Worm (Caenorhabditis elegans): ENCODE results near the gene W06E11.1.

Gene W06E11.1

DNA sequence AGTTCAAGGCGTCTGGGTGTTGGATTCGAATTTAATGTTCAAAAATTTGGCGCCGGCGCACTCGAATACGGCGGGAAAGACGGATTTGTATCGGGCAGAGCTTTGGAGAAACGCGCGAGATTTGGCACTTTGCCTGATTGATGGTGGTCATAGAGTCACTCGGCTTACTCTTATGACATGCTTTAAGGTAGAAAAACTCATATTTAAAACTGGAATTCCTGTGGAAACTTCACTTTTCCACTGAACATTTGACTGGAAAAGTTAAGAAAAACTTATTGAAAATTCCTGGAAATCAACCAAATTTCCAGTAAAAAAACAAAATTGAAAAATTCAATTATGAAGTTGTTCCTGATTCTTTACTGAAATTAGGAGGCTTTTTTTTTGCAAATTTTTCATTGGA, 2.8 kb downstream of the W06E11.1 start:
- TF ChIP-seq ekl-4 (GFP tag; IDR thresholded peaks at IDR 0.05) (no peak), sea-2 (GFP tag; IDR thresholded peaks at IDR 0.05) (no peak), ZK185.1 (tag; optimal IDR thresholded peaks at IDR 0.05; ENCODE audit: poor library complexity, severe bottlenecking) (no peak), ceh-79 (tag; optimal IDR thresholded peaks at IDR 0.05) (no peak), attf-5 (GFP tag; optimal IDR thresholded peaks at IDR 0.05) (no peak), B0336.3 (GFP tag; IDR thresholded peaks at IDR 0.05) (no peak), T07F8.4 (tag; optimal IDR thresholded peaks at IDR 0.05) (no peak), sptf-2 (GFP tag; optimal IDR thresholded peaks at IDR 0.05) (no peak), F57C9.4 (tag; optimal IDR thresholded peaks at IDR 0.05) (no peak), ama-1 (optimal IDR thresholded peaks at IDR 0.05) (no peak), ama-1 (GFP tag; optimal IDR thresholded peaks at IDR 0.05) (no peak), K11D2.4 (GFP tag; IDR thresholded peaks at IDR 0.05) (no peak), egl-44 (GFP tag; IDR thresholded peaks at IDR 0.05) (no peak), sdz-38 (tag; optimal IDR thresholded peaks at IDR 0.05) (no peak), egl-18 (GFP tag; IDR thresholded peaks at IDR 0.05) (no peak), Y53F4B.3 (GFP tag; IDR thresholded peaks at IDR 0.05) (no peak), lin-35 (GFP tag; optimal IDR thresholded peaks at IDR 0.05) (no peak), dox-1 (GFP tag; IDR thresholded peaks at IDR 0.05) (no peak)

DNA sequence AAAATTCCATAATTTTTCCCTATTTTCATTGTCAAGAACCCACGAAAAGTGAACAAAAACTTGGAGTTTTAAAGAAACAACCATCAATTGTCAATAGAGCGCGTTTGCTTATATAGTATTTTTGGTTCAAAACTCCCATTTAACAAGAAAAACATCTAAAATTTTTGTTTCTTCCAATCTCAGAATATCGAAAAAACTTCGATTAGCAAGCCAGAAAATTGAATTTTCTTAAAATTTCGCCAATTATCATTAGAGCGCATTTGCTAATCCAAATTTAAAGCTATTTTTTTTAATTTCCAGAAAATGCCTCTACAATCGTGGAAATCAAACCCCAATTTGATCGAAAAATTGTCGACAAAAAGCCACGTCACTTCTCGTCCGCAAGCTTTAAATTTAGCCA, 4.6 kb downstream of the W06E11.1 start, which contains the start of gene orai-1:
TSS of gene orai-1 (plus strand) at position 301 of the 400 bp plus-strand sequence.
- TF ChIP-seq lin-40 (tag; optimal IDR thresholded peaks at IDR 0.05): no peak
- TF ChIP-seq ceh-58 (GFP tag; IDR thresholded peaks at IDR 0.05): no peak
- TF ChIP-seq nfya-2 (GFP tag; IDR thresholded peaks at IDR 0.05): no peak
- no peak for TF ChIP-seq nhr-90 (tag; optimal IDR thresholded peaks at IDR 0.05)
- no peak for TF ChIP-seq fkh-3 (tag; optimal IDR thresholded peaks at IDR 0.05)
- TF ChIP-seq mel-28 (tag; optimal IDR thresholded peaks at IDR 0.05; ENCODE audit: borderline replicate concordance): no peak
- TF ChIP-seq nhr-80 (tag; optimal IDR thresholded peaks at IDR 0.05): no peak
- no peak for TF ChIP-seq mxl-1 (tag; optimal IDR thresholded peaks at IDR 0.05)
- TF ChIP-seq F37B4.10 (GFP tag; IDR thresholded peaks at IDR 0.05): no peak
- TF ChIP-seq cebp-1 (GFP tag; IDR thresholded peaks at IDR 0.05): no peak
- TF ChIP-seq cebp-1 (tag; optimal IDR thresholded peaks at IDR 0.05): no peak
- no peak for TF ChIP-seq F57C9.4 (tag; optimal IDR thresholded peaks at IDR 0.05)
- no peak for TF ChIP-seq hrde-1 (tag; optimal IDR thresholded peaks at IDR 0.05; ENCODE audit: borderline replicate concordance)
- no peak for TF ChIP-seq Y67H2A.10 (GFP tag; conservative IDR thresholded peaks at IDR 0.05)
- TF ChIP-seq unc-130 (GFP tag; optimal IDR thresholded peaks at IDR 0.05): no peak
- TF ChIP-seq T26A5.8 (tag; optimal IDR thresholded peaks at IDR 0.05): no peak
- no peak for TF ChIP-seq tlf-1 (GFP tag; optimal IDR thresholded peaks at IDR 0.05)
- no peak for TF ChIP-seq lir-1 (GFP tag; conservative IDR thresholded peaks at IDR 0.05)
- no peak for TF ChIP-seq pha-4 (tag; optimal IDR thresholded peaks at IDR 0.05)
- TF ChIP-seq dpl-1 (GFP tag; optimal IDR thresholded peaks at IDR 0.05): no peak

DNA sequence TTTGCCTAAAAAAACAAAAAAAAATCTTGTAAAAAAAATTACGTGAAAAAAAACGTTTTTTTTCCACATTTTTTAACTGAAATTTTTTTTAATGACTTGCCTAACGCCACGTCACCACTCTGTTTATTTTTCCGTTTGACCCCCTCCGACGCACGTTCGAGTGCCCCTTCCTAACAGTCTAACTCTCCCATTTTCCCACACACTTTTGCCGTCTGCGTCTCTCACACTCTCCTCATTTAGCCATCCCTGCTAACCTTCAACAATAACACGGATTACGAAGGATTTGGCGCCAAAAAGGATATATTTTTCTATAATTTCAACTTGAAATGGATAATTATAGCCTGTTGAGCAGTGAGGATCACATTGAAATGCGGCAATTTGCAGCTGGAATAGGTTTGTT, 5.4 kb downstream of the W06E11.1 start:
- peak in 1 of 2 experiments; percentile 45 for TF ChIP-seq let-607 (tag; optimal IDR thresholded peaks at IDR 0.05)
- TF ChIP-seq hmg-1.2 (GFP tag; IDR thresholded peaks at IDR 0.05): peak; percentile 69; the same call in 1 of the 2 replicates
- TF ChIP-seq efl-1 (GFP tag; optimal IDR thresholded peaks at IDR 0.05): no peak

All from whole organism, young adult.